Fruit fly (Drosophila melanogaster) whole organism, prepupa: ENCODE measurements around the gene tst.
A peak's percentile ranks its signal among the peaks of the same experiment; 100 is the strongest.

Experiments used
- CG10631 ChIP-seq: fragments of 200-800 bp; sonication (Bioruptor generic); optimal IDR thresholded peaks from 2 replicates; lab custom pipeline; 2016; ENCODE audit warnings: missing biosample characterization, missing genetic modification characterization
- CG3919 ChIP-seq: fragments of 200-800 bp; sonication (Bioruptor generic); optimal IDR thresholded peaks from 3 replicates; lab custom pipeline; 2016; ENCODE audit warnings: missing biosample characterization, missing genetic modification characterization
- CG6163 ChIP-seq: fragments of 200-800 bp; sonication (Bioruptor generic); IDR thresholded peaks from 3 replicates; pipeline ENCODE4 v1.3.6; 2022; ENCODE audit warnings: missing biosample characterization, missing genetic modification characterization
- CG8319 ChIP-seq: fragments of 200-800 bp; sonication (Bioruptor generic); optimal IDR thresholded peaks from 3 replicates; lab custom pipeline; 2016; ENCODE audit warnings: missing biosample characterization, missing genetic modification characterization
- Eip78C ChIP-seq: fragments of 200-800 bp; sonication (Bioruptor generic); peaks from one replicate; lab custom pipeline; 2016; ENCODE audit warnings: missing biosample characterization, missing genetic modification characterization
- Ets96B ChIP-seq: fragments of 200-800 bp; optimal IDR thresholded peaks from 2 replicates; lab custom pipeline; 2019; ENCODE audit warnings: missing biosample characterization, mild to moderate bottlenecking, missing genetic modification characterization, moderate library complexity
- Hr39 ChIP-seq: fragments of 200-800 bp; sonication (Bioruptor generic); optimal IDR thresholded peaks from 2 replicates; lab custom pipeline; 2016; ENCODE audit warnings: missing biosample characterization, missing genetic modification characterization
- Met ChIP-seq: fragments of 200-800 bp; sonication (Bioruptor generic); optimal IDR thresholded peaks from 3 replicates; lab custom pipeline; 2016; ENCODE audit warnings: missing biosample characterization, missing genetic modification characterization
- OdsH ChIP-seq: fragments of 200-800 bp; sonication (Bioruptor generic); optimal IDR thresholded peaks from 3 replicates; lab custom pipeline; 2016; ENCODE audit warnings: missing biosample characterization, missing genetic modification characterization
- Sox15 ChIP-seq: fragments of 200-800 bp; sonication (Bioruptor generic); optimal IDR thresholded peaks from 3 replicates; lab custom pipeline; 2016; ENCODE audit warnings: missing biosample characterization, missing genetic modification characterization

DNA sequence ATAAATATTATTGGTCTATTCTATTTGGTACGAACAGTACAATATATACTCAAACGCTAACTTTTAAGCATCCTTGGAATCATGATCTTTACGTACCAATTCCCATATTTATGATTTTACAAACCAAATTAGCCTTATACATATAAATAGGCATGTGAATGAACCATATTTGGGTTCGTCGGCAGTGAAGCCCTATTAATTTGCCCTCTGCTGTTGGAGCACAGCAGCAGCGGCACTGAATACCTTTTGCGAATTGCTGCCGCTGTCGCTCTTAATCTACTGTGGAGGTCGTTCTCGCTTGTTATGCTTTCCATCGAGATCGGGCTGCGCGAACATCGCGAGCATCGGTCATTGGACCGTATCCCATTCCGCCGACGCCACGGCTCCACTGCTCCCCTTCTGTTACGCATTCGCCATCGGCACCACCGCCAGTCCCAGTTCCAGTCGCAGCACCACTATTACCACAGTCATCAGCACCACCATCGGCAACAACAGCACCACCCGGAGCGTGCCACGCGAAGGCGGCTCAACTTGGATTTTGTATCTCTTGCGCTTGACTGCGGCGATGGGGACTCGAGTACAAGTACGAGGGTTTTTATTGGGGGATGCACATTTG, 15.9 kb upstream of the tst start:
- TF ChIP-seq Hr39 (GFP tag; lab: Kevin White, UChicago) = peak; percentile 60
- peak; percentile 70 for TF ChIP-seq CG3919 (GFP tag; lab: Kevin White, UChicago)
- peak; percentile 71 for TF ChIP-seq Met (GFP tag; lab: Kevin White, UChicago)
- peak; percentile 76 for TF ChIP-seq OdsH (GFP tag; lab: Kevin White, UChicago)
- TF ChIP-seq CG6163 (GFP tag; lab: Robert Waterston, UW) = peak; percentile 44
- peak; percentile 93 for TF ChIP-seq Eip78C
- peak; percentile 46 for TF ChIP-seq Sox15 (GFP tag; lab: Kevin White, UChicago)
- TF ChIP-seq Ets96B = peak; percentile 79
- TF ChIP-seq CG8319 (GFP tag; lab: Kevin White, UChicago) = no peak
- TF ChIP-seq CG10631 (GFP tag; lab: Kevin White, UChicago) = peak; percentile 80
